Fruit fly (Drosophila melanogaster): ENCODE results near the gene CG10920.
A peak's percentile ranks its signal among the peaks of the same experiment; 100 is the strongest.

Gene CG10920

DNA sequence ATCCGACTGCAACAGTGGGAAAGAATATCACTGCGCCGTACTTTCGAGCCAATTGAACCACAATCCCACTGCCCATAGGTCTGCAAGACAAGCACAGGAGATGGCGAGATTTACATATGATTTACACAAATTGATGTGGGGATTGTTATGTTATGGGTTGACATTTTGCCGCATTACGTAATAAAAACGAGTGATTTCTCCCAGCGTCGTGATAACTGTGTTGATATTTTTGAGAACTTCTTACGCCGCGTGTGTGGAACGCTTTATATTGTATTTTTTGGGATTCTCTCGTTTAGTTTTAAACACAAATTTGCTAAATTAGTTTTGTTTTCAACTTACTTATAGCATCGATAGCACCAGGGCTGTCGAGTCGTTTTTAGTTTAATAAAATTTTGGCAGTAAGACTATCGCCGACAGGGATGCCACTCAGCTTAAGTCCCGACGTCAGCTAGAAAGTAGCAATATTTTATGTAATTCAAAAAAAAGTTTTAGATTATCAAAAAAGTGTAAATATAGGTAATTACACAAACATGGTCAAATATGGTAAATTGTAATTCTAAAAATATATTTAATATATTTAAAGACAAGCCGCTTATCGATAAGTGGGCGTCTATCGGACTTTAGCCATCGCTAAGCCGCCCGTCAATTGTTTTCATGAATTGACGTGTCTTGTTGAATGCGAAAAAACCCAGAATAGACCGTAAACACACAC, 39.5 kb upstream of the CG10920 start, which contains the start of the genes CG45089, ND-MNLL and p115 (continued):
- TF ChIP-seq CG1621 (tag; optimal IDR thresholded peaks at IDR 0.05) (no peak), eg (GFP tag; IDR thresholded peaks at IDR 0.05) (peak; percentile 49; the same call in 2 of the 3 replicates), pdm3 (GFP tag; optimal IDR thresholded peaks at IDR 0.05) (peak; percentile 61), CG6854 (GFP tag; optimal IDR thresholded peaks at IDR 0.05) (no peak), CG11294 (GFP tag; IDR thresholded peaks at IDR 0.05) (no peak), spab (GFP tag; optimal IDR thresholded peaks at IDR 0.05) (no peak), lz (GFP tag; optimal IDR thresholded peaks at IDR 0.05) (peak; percentile 57), CG8119 (GFP tag; IDR thresholded peaks at IDR 0.05) (peak; percentile 43; the same call in 1 of the 3 replicates), esn (GFP tag; optimal IDR thresholded peaks at IDR 0.05) (peak; percentile 59), CG6163 (GFP tag; IDR thresholded peaks at IDR 0.05) (peak; percentile 56; the same call in 2 of the 3 replicates), Blimp-1 (GFP tag; optimal IDR thresholded peaks at IDR 0.05) (no peak), Hr39 (GFP tag; optimal IDR thresholded peaks at IDR 0.05) (peak; percentile 48), Hr4 (GFP tag; optimal IDR thresholded peaks at IDR 0.05) (peak; percentile 52)

DNA sequence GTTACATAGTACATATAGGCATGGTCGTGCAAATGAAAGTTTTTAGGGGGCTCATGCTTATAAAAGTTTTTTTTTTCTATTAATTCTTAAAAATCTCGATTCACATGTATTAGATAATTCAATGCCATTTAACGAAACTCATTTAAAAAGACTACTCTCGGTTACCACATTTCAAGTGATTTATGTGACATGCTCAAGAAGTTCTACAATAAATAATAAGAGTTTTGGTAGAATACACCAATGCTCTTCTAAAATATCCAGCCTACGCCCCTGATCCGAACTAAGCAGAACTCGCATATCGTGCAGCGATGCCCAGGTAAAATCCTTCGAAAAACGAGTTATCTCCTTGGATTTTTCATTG, 38.5 kb upstream of the CG10920 start:
- TF ChIP-seq lz (GFP tag; optimal IDR thresholded peaks at IDR 0.05) (peak; percentile 67), fd59A (GFP tag; optimal IDR thresholded peaks at IDR 0.05) (peak; percentile 32), CG6808 (GFP tag; optimal IDR thresholded peaks at IDR 0.05) (peak; percentile 44), CG9139 (GFP tag; optimal IDR thresholded peaks at IDR 0.05) (no peak), net (GFP tag; optimal IDR thresholded peaks at IDR 0.05) (peak; percentile 1), Eip78C (GFP tag) (peak; percentile 90), Sox14 (GFP tag; optimal IDR thresholded peaks at IDR 0.05) (peak; percentile 67), svp (GFP tag) (peak; percentile 80), CG11902 (GFP tag; optimal IDR thresholded peaks at IDR 0.05) (peak; percentile 10), CG6276 (GFP tag; optimal IDR thresholded peaks at IDR 0.05) (peak; percentile 48), Eip75B (GFP tag; optimal IDR thresholded peaks at IDR 0.05) (peak; percentile 59), fkh (GFP tag; optimal IDR thresholded peaks at IDR 0.05) (no peak), Met (GFP tag; optimal IDR thresholded peaks at IDR 0.05) (peak; percentile 72), CG8319 (GFP tag; optimal IDR thresholded peaks at IDR 0.05) (peak; percentile 15), Ets96B (tag; optimal IDR thresholded peaks at IDR 0.05) (peak; percentile 44), CG10631 (GFP tag; optimal IDR thresholded peaks at IDR 0.05) (peak; percentile 53), salr (GFP tag; optimal IDR thresholded peaks at IDR 0.05) (peak in 1 of 2 experiments; percentile 42), CG6163 (GFP tag; IDR thresholded peaks at IDR 0.05) (0 out of 3 replicates have a peak, but pooled peaks have one; percentile 25), Sox102F (GFP tag; optimal IDR thresholded peaks at IDR 0.05) (peak; percentile 41), CG3919 (GFP tag; optimal IDR thresholded peaks at IDR 0.05) (peak; percentile 59), CG11762 (GFP tag; optimal IDR thresholded peaks at IDR 0.05; ENCODE audit: insufficient read depth) (peak; percentile 46), CG6854 (GFP tag; optimal IDR thresholded peaks at IDR 0.05) (no peak), esn (GFP tag; optimal IDR thresholded peaks at IDR 0.05) (peak; percentile 73), Ets21C (GFP tag; optimal IDR thresholded peaks at IDR 0.05) (peak; percentile 55), Smox (GFP tag; optimal IDR thresholded peaks at IDR 0.05) (peak; percentile 70), CG15336 (GFP tag; IDR thresholded peaks at IDR 0.05) (peak; percentile 70), cyc (GFP tag; optimal IDR thresholded peaks at IDR 0.05) (peak; percentile 51), Hr39 (GFP tag; optimal IDR thresholded peaks at IDR 0.05) (peak; percentile 65), CG34406 (GFP tag; optimal IDR thresholded peaks at IDR 0.05) (peak; percentile 41), OdsH (GFP tag; optimal IDR thresholded peaks at IDR 0.05) (peak; percentile 63), ss (GFP tag; optimal IDR thresholded peaks at IDR 0.05) (peak; percentile 1 to 48), Lpt (GFP tag; optimal IDR thresholded peaks at IDR 0.05) (peak; percentile 27), CG1621 (tag; optimal IDR thresholded peaks at IDR 0.05) (no peak), Eip93F (GFP tag; optimal IDR thresholded peaks at IDR 0.05) (no peak), CG6792 (GFP tag; optimal IDR thresholded peaks at IDR 0.05) (peak; percentile 48), CG3032 (tag; optimal IDR thresholded peaks at IDR 0.05) (peak; percentile 43), pdm3 (GFP tag; optimal IDR thresholded peaks at IDR 0.05) (peak; percentile 67), CG4318 (GFP tag; optimal IDR thresholded peaks at IDR 0.05) (no peak), dac (GFP tag; optimal IDR thresholded peaks at IDR 0.05) (peak; percentile 28), CG7368 (GFP tag; optimal IDR thresholded peaks at IDR 0.05) (no peak), acj6 (GFP tag; optimal IDR thresholded peaks at IDR 0.05) (peak; percentile 65), CG8119 (GFP tag; IDR thresholded peaks at IDR 0.05) (peak; percentile 72)
